Fruit fly (Drosophila melanogaster): ENCODE results near the gene ERp44.

- TF ChIP-seq CTCF (optimal IDR thresholded peaks at IDR 0.05) (no peak), CG8478 (optimal IDR thresholded peaks at IDR 0.05) (no peak)
Observed at dm6 chrX:16292646-16293045, 4.9 kb downstream of the ERp44 start.
